Fruit fly (Drosophila melanogaster): ENCODE results near the gene CG7295.

The CG7295 gene

dm6 chr2L:1909681-1910080 lies 40.1 kb downstream of the CG7295 start:
- no peak for TF ChIP-seq CG5204 (GFP tag; optimal IDR thresholded peaks at IDR 0.05)
- TF ChIP-seq bab1 (GFP tag; optimal IDR thresholded peaks at IDR 0.05) = peak; percentile 9

dm6 chr2L:1911316-1911873 lies 41.8 kb downstream of the CG7295 start:
- TF ChIP-seq CG33017 (tag; optimal IDR thresholded peaks at IDR 0.05) (peak; percentile 68), CG12768 (GFP tag; optimal IDR thresholded peaks at IDR 0.05) (peak; percentile 60), CG7101 (tag; optimal IDR thresholded peaks at IDR 0.05) (peak; percentile 37), Hr96 (GFP tag; optimal IDR thresholded peaks at IDR 0.05) (no peak), bab1 (GFP tag; optimal IDR thresholded peaks at IDR 0.05) (peak; percentile 56), kay (GFP tag; ENCODE audit: borderline replicate concordance) (peak; percentile 45), tj (GFP tag; optimal IDR thresholded peaks at IDR 0.05) (peak; percentile 48), pad (GFP tag; optimal IDR thresholded peaks at IDR 0.05) (no peak), cic (GFP tag; optimal IDR thresholded peaks at IDR 0.05) (peak; percentile 59), CG14711 (tag; optimal IDR thresholded peaks at IDR 0.05) (peak; percentile 52), Mnt (GFP tag; optimal IDR thresholded peaks at IDR 0.05) (peak; percentile 52), CG5204 (GFP tag; optimal IDR thresholded peaks at IDR 0.05) (no peak), CG11617 (GFP tag; optimal IDR thresholded peaks at IDR 0.05) (peak; percentile 3), CG7045 (GFP tag; optimal IDR thresholded peaks at IDR 0.05) (no peak)

- no peak for TF ChIP-seq Hr96 (GFP tag; optimal IDR thresholded peaks at IDR 0.05)
- TF ChIP-seq bab1 (GFP tag; optimal IDR thresholded peaks at IDR 0.05) = no peak
- TF ChIP-seq cic (GFP tag; optimal IDR thresholded peaks at IDR 0.05) = peak; percentile 33
These were observed 42.9 kb downstream of the CG7295 start for dm6 chr2L:1912489-1912888.

- TF ChIP-seq kay (GFP tag; ENCODE audit: borderline replicate concordance) (peak; percentile 38), cnc (optimal IDR thresholded peaks at IDR 0.05) (no peak), tj (GFP tag; optimal IDR thresholded peaks at IDR 0.05) (peak; percentile 11), CG11617 (GFP tag; optimal IDR thresholded peaks at IDR 0.05) (peak; percentile 18), bab1 (GFP tag; optimal IDR thresholded peaks at IDR 0.05) (no peak)
These were observed 43.6 kb downstream of the CG7295 start for dm6 chr2L:1913047-1913760.

dm6 chr2L:1916461-1916860 lies 46.9 kb downstream of the CG7295 start:
- TF ChIP-seq cic (GFP tag; optimal IDR thresholded peaks at IDR 0.05) (no peak), CG7045 (GFP tag; optimal IDR thresholded peaks at IDR 0.05) (no peak), Crg-1 (GFP tag; optimal IDR thresholded peaks at IDR 0.05) (no peak), ovo (GFP tag; optimal IDR thresholded peaks at IDR 0.05) (no peak), CG5204 (GFP tag; optimal IDR thresholded peaks at IDR 0.05) (no peak), CG1620 (GFP tag; optimal IDR thresholded peaks at IDR 0.05) (no peak), cnc (optimal IDR thresholded peaks at IDR 0.05) (no peak), kay (GFP tag; ENCODE audit: borderline replicate concordance) (no peak), bab1 (GFP tag; optimal IDR thresholded peaks at IDR 0.05) (no peak), pad (GFP tag; optimal IDR thresholded peaks at IDR 0.05) (no peak), CG33017 (tag; optimal IDR thresholded peaks at IDR 0.05) (no peak), tj (GFP tag; optimal IDR thresholded peaks at IDR 0.05) (no peak)

All from whole organism, adult.